Worm (Caenorhabditis elegans): ENCODE measurements around the gene Y54F10BM.20.

DNA sequence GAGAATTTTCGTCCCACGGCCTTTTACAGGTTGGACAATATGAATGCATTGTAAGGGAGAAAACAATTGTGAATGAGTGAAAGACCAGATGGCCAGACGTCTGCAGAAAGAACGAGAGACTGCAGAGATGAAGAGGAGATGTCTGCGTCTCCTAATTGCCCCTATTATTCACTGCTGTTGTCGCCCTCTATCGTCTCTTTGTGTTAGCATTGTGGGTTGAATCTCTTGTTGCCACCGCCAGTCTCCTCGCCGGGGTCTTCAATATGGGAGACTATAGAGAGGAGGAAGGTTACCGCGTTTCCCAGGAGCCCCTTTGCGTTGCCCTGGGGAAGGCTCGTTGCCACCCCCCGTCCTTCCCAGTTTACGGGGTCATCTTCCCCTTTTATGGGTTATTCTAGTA, 3.2 kb upstream of the Y54F10BM.20 start, which contains the start of gene Y54F10BM.9:
- TF ChIP-seq ccch-3 (GFP tag; optimal IDR thresholded peaks at IDR 0.05) (no peak), nfyb-1 (GFP tag; IDR thresholded peaks at IDR 0.05) (no peak), ama-1 (optimal IDR thresholded peaks at IDR 0.05) (no peak), ama-1 (GFP tag; optimal IDR thresholded peaks at IDR 0.05) (no peak), atf-7 (tag; optimal IDR thresholded peaks at IDR 0.05) (no peak), egrh-3 (GFP tag; IDR thresholded peaks at IDR 0.05) (no peak), pha-4 (tag; optimal IDR thresholded peaks at IDR 0.05) (no peak), egl-18 (GFP tag; IDR thresholded peaks at IDR 0.05) (no peak), efl-1 (GFP tag; optimal IDR thresholded peaks at IDR 0.05) (no peak), F49E8.2 (tag; optimal IDR thresholded peaks at IDR 0.05; ENCODE audit: insufficient read depth) (no peak), F57A8.1 (GFP tag; optimal IDR thresholded peaks at IDR 0.05) (no peak), aptf-2 (GFP tag; conservative IDR thresholded peaks at IDR 0.05) (peak; percentile 89)
